Worm (Caenorhabditis elegans) whole organism, L4/young adult: ENCODE data around the gene pqn-31.

ENCODE experiments used
- W03F9.2 ChIP-seq: fragments of 150-350 bp; optimal IDR thresholded peaks from 2 replicates; lab custom pipeline; 2014; ENCODE audit warnings: missing biosample characterization, missing genetic modification characterization
- dao-5 ChIP-seq: sonication (generic microtip); optimal IDR thresholded peaks from 2 replicates; lab custom pipeline; 2016; ENCODE audit warnings: missing genotype, missing genetic modification characterization, moderate library complexity, missing compliant biosample characterization
- him-1 ChIP-seq: sonication (generic microtip); optimal IDR thresholded peaks from 2 replicates; lab custom pipeline; 2016; ENCODE audit warnings: missing genotype, missing genetic modification reagents, missing genetic modification characterization, missing compliant biosample characterization

DNA sequence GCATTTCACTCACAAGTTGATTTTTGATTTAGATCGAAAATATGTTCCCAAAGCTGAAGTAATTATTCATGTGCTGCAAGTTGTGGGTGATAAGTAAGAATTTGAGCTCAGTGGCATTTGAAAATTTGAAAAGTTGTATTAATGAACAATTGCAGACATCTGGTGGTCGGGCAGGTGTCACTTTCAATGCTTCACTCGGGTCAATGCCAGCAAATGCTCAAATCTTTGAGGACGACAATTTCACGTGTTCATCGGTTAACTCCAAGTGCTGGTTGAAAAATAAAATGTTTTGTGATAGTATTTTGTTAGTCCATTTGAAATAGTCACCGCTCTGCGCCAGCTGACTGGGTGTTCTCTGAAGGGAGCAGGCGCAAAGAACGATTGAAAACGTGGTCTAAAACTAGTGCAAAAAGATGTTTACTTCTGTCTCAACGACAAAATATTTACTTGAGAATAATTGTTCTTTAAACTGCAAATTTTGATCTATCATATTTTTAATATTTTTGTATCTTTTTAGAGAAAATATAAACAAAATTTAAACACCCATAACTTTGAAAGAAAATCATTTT is 15.2 kb upstream of the pqn-31 start:
- no peak for TF ChIP-seq him-1 (tag; lab: Kevin White, UChicago)
- TF ChIP-seq W03F9.2 (tag; lab: Kevin White, UChicago): no peak
- TF ChIP-seq dao-5 (tag; lab: Kevin White, UChicago): no peak
